Fruit fly (Drosophila melanogaster): ENCODE measurements around the gene bab2.

DNA sequence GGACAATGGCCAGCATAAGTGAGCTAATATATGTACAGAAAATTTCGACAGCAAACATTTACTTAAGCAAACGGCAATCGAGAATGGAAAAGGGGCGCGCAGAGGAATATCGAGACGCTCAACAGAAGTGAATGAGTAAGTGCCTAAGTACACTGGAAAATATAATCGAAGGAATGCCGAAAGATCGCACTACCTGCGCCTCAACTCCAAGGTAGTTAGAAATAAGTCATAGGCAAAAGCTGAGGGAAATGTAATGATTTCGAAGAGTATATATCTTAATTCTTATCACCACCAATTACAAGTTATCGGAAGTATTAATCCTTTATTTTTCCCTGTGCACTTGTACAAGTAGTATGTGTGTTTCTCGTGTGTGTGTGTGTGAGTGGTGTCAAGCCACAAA is 39.6 kb downstream of the bab2 start:
- TF ChIP-seq CG11617 (GFP tag; optimal IDR thresholded peaks at IDR 0.05) (no peak), Clk (GFP tag; optimal IDR thresholded peaks at IDR 0.05) (no peak), bab1 (GFP tag; optimal IDR thresholded peaks at IDR 0.05) (no peak), toe (GFP tag; optimal IDR thresholded peaks at IDR 0.05) (no peak)
